Worm (Caenorhabditis elegans): ENCODE results near the gene F29A7.3.

The F29A7.3 gene

ce11 chrII:2795413-2795812 lies 42.3 kb downstream of the F29A7.3 start:
- TF ChIP-seq tbx-8 (GFP tag; optimal IDR thresholded peaks at IDR 0.05) (no peak), mls-2 (tag; optimal IDR thresholded peaks at IDR 0.05) (no peak), unc-120 (tag; optimal IDR thresholded peaks at IDR 0.05; ENCODE audit: poor library complexity, severe bottlenecking) (no peak)

ce11 chrII:2796431-2796830 lies 43.3 kb downstream of the F29A7.3 start:
- TF ChIP-seq pha-4 (tag; optimal IDR thresholded peaks at IDR 0.05) (no peak), lin-32 (GFP tag; optimal IDR thresholded peaks at IDR 0.05) (no peak), blmp-1 (tag; optimal IDR thresholded peaks at IDR 0.05) (no peak), unc-62 (GFP tag; optimal IDR thresholded peaks at IDR 0.05) (no peak), ces-1 (GFP tag; optimal IDR thresholded peaks at IDR 0.05) (no peak), nhr-28 (tag; optimal IDR thresholded peaks at IDR 0.05) (no peak), mep-1 (tag; optimal IDR thresholded peaks at IDR 0.05) (no peak), cnd-1 (tag; optimal IDR thresholded peaks at IDR 0.05) (no peak), tbx-8 (GFP tag; optimal IDR thresholded peaks at IDR 0.05) (no peak), hlh-1 (tag; optimal IDR thresholded peaks at IDR 0.05) (no peak), nhr-12 (tag; optimal IDR thresholded peaks at IDR 0.05) (no peak), zip-8 (tag; optimal IDR thresholded peaks at IDR 0.05) (no peak), M03D4.4 (tag; optimal IDR thresholded peaks at IDR 0.05) (no peak), lin-13 (tag; optimal IDR thresholded peaks at IDR 0.05) (no peak), ham-2 (GFP tag; optimal IDR thresholded peaks at IDR 0.05) (no peak)

ce11 chrII:2797951-2798350 lies 44.9 kb downstream of the F29A7.3 start:
- TF ChIP-seq ztf-11 (tag; optimal IDR thresholded peaks at IDR 0.05) (no peak), elt-1 (tag; optimal IDR thresholded peaks at IDR 0.05; ENCODE audit: borderline replicate concordance, insufficient read depth) (peak; percentile 3)

ce11 chrII:2800550-2801233 lies 47.6 kb downstream of the F29A7.3 start, which contains the start of gene nhr-119:
TSS of gene nhr-119 (minus strand) at chrII:2800600.
- TF ChIP-seq nhr-2 (tag; optimal IDR thresholded peaks at IDR 0.05) (no peak), mep-1 (tag; optimal IDR thresholded peaks at IDR 0.05) (no peak), elt-3 (tag; optimal IDR thresholded peaks at IDR 0.05) (peak; percentile 94), unc-120 (tag; optimal IDR thresholded peaks at IDR 0.05; ENCODE audit: poor library complexity, severe bottlenecking) (peak; percentile 6), snpc-4 (tag; optimal IDR thresholded peaks at IDR 0.05) (no peak), hlh-1 (tag; optimal IDR thresholded peaks at IDR 0.05) (no peak), nhr-12 (tag; optimal IDR thresholded peaks at IDR 0.05) (no peak), ceh-83 (GFP tag; optimal IDR thresholded peaks at IDR 0.05) (no peak), flh-1 (GFP tag; optimal IDR thresholded peaks at IDR 0.05) (no peak), sptf-1 (tag; optimal IDR thresholded peaks at IDR 0.05) (no peak), unc-62 (GFP tag; optimal IDR thresholded peaks at IDR 0.05) (peak; percentile 79), lsy-2 (tag; optimal IDR thresholded peaks at IDR 0.05) (no peak), nhr-28 (tag; optimal IDR thresholded peaks at IDR 0.05) (no peak), elt-1 (tag; optimal IDR thresholded peaks at IDR 0.05; ENCODE audit: borderline replicate concordance, insufficient read depth) (peak; percentile 95), drap-1 (GFP tag; optimal IDR thresholded peaks at IDR 0.05) (no peak), nhr-237 (tag; optimal IDR thresholded peaks at IDR 0.05) (peak; percentile 33), ceh-43 (GFP tag; optimal IDR thresholded peaks at IDR 0.05) (no peak), ham-2 (GFP tag; optimal IDR thresholded peaks at IDR 0.05) (no peak)

ce11 chrII:2801764-2802163 lies 48.7 kb downstream of the F29A7.3 start:
- TF ChIP-seq ceh-39 (tag; optimal IDR thresholded peaks at IDR 0.05) (no peak), nhr-2 (tag; optimal IDR thresholded peaks at IDR 0.05) (no peak), zip-8 (tag; optimal IDR thresholded peaks at IDR 0.05) (no peak), lin-13 (tag; optimal IDR thresholded peaks at IDR 0.05) (peak; percentile 2), lsy-2 (tag; optimal IDR thresholded peaks at IDR 0.05) (no peak), hlh-1 (tag; optimal IDR thresholded peaks at IDR 0.05) (no peak)
